Fruit fly (Drosophila melanogaster): ENCODE results near the gene mthl14.

The mthl14 gene

DNA sequence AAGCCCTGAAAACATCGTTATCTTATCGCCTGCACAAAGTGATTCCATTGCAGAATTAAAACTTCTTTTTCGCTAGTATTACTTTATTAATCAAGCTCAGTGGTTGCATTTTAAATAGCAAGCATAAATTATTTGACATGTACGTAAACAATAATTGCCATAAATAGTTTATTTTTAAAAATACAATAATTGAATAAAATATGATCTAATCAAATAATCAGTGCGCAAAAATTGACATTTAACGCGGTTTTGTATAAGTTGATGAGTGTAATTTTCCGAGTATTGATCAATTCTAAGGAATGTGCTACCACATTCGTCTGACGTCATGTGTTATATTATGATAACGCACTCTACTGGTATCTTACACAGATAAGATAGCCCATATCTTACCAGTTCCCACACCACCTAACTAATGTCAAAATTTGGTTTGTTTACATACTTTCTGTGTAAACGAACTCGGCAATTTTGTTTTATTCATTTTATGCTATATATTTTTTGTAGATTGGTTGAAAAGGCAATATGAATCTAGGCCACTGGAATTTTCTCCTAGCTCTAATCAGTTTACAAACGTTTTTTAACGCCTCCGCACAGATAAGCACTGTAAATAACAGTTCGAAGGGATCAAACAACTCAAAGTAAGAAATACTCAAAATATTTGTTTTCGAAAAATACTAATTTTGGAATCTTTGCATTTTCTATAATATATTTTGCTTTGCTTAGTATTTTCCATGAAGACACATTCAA, at the start of gene mthl14:
Gene mthl14, plus strand, starts transcription at position 10 of the 744 bp plus-strand sequence.
- TF ChIP-seq Myc (optimal IDR thresholded peaks at IDR 0.05) = no peak
- TF ChIP-seq insv (optimal IDR thresholded peaks at IDR 0.05) = no peak
- TF ChIP-seq Sin3A (optimal IDR thresholded peaks at IDR 0.05) = no peak
- TF ChIP-seq psq (optimal IDR thresholded peaks at IDR 0.05) = no peak
- no peak for TF ChIP-seq h (optimal IDR thresholded peaks at IDR 0.05)
- no peak for TF ChIP-seq ttk (optimal IDR thresholded peaks at IDR 0.05)

DNA sequence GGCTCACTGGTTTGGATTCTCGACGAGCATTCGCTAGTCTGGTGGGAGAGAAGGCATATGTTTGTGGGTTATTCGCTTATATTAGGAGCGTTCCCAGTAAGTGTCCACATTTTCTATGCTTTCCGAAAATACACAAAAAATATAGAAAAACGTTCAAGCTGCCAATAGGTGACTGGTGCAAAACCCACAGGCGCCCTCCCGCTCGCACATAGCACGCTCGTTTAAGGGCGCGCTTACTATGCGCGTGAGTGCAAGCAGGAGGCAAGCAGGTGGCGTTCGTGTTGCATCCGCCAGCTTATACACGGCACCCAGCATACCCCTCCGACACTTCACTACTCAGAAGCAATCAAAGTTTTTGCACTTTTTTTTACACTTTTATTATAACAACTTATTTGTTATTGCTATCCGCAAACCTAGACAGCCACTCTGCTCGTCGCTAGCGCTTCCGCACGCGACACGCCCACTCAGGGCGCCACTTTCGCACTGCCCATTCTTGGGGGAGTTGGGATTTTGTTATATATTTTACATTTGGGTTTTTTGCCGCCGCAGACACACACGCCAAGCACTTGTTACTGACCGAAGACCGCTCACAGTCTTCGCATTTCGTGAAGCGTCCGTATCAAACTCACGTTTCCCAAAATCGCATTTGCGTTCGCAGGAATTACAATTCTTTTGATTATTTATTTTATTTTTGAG, 48.1 kb upstream of the mthl14 start:
- no peak for TF ChIP-seq Myc (optimal IDR thresholded peaks at IDR 0.05)
- no peak for TF ChIP-seq Sin3A (optimal IDR thresholded peaks at IDR 0.05)
- no peak for TF ChIP-seq h (optimal IDR thresholded peaks at IDR 0.05)
- no peak for TF ChIP-seq ttk (optimal IDR thresholded peaks at IDR 0.05)

DNA sequence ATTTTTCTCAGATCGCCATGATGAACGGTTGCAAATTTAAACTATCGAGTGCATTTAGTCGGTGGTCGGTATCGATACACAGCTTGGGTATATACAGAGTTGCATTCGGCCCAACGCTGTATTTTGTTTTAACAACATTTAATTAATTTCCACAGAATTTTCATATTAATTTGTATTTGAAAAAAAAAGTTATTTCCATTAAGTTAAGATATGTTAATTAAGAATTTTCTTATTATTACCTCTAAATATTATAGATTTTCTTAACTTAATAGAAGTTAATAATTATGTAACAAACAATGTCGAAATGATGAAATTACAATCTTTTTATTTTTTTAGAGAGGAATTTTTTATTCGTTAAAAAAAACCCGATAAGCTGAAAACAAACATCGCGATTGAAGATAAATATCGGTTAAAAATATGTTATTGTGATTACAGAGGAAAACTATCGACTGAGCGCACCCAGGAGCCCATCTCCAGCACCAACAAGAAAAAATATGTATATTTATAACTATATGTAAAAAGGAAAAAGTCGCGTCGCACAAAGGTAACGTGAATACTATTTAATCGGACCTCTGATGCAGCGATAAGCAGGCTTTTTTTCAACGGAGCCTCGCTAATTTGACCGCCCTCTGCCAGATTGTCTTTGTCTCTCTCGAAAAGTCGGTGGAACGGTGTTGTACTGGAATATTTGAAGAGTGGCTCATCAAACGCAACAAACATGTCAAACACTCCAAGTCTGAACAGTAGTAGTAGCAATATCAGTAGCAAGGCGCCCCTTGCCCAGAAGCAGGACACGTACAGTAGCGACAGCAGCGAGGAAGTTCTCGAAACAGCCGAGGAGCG, 47.3 kb upstream of the mthl14 start, which contains the start of the genes rno and mri:
Gene rno, minus strand, starts transcription at position 9 of the 843 bp plus-strand sequence.
Gene mri, plus strand, starts transcription at position 421 of the 843 bp plus-strand sequence.
- TF ChIP-seq psq (optimal IDR thresholded peaks at IDR 0.05) (no peak), h (optimal IDR thresholded peaks at IDR 0.05) (no peak), ttk (optimal IDR thresholded peaks at IDR 0.05) (no peak), Myc (optimal IDR thresholded peaks at IDR 0.05) (no peak), insv (optimal IDR thresholded peaks at IDR 0.05) (no peak), Sin3A (optimal IDR thresholded peaks at IDR 0.05) (no peak)

DNA sequence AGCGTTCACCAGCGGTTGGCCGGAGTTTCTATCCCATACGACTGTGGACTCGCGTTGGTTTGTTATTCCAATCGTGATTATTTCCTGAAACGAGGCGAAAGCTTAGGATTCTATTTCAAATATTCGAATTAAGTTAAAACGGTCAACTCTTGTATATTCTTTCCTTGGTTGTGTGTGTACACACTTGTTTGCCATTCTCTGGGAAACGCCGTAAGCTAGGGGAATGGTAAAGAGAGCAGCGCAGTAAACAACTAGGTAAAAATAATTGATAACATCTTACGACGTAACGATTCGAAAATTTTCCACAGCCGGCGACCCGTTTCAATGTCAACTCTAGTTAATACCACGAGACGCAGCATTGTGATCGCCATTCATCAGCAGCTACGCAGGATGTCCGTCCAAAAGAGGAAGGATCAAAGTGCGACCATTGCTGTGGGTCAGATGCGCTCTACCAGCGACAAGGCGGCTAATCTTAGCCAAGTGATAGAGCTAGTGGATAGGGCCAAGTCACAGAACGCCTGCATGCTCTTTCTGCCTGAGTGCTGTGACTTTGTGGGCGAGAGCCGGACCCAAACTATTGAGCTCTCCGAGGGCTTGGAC, 43.7 kb upstream of the mthl14 start, which contains the start of gene NitFhit:
Gene NitFhit, plus strand, starts transcription at position 195 of the 600 bp plus-strand sequence.
- TF ChIP-seq ttk (optimal IDR thresholded peaks at IDR 0.05) = no peak
- TF ChIP-seq h (optimal IDR thresholded peaks at IDR 0.05) = no peak
- no peak for TF ChIP-seq psq (optimal IDR thresholded peaks at IDR 0.05)
- TF ChIP-seq Myc (optimal IDR thresholded peaks at IDR 0.05) = no peak
- TF ChIP-seq Sin3A (optimal IDR thresholded peaks at IDR 0.05) = no peak
- TF ChIP-seq insv (optimal IDR thresholded peaks at IDR 0.05) = no peak

DNA sequence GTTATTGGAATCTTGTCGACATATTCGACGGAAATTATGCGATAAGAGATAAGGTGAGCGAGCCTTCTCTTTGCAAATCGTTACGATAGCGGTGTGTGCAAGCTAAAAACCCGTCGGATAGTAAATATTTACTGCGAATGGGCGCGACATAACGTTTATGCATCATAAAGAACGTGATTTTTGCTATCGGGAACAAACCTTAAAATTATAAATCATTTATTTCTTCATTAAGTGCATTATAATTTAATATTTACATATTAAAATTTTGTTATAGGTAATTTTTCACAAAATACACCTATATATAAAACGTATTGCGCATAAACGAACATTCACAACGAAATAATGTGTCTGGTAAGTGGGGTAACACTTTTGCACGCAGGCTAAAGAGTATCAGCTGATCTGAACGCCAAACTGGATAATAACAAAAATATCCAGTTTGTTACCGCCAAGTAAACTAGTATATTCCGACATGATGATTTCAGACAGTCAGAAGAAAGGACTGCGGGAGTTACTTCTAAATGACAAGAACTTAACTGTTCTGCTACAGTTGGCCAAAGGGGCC, 41.5 kb upstream of the mthl14 start, which contains the start of the genes Gk1 and CG13876:
Gene Gk1, minus strand, starts transcription at position 122 of the 562 bp plus-strand sequence.
Gene CG13876, plus strand, starts transcription at position 412 of the 562 bp plus-strand sequence.
- TF ChIP-seq Sin3A (optimal IDR thresholded peaks at IDR 0.05) (no peak), h (optimal IDR thresholded peaks at IDR 0.05) (no peak), Myc (optimal IDR thresholded peaks at IDR 0.05) (no peak), insv (optimal IDR thresholded peaks at IDR 0.05) (no peak), ttk (optimal IDR thresholded peaks at IDR 0.05) (no peak), psq (optimal IDR thresholded peaks at IDR 0.05) (no peak)

DNA sequence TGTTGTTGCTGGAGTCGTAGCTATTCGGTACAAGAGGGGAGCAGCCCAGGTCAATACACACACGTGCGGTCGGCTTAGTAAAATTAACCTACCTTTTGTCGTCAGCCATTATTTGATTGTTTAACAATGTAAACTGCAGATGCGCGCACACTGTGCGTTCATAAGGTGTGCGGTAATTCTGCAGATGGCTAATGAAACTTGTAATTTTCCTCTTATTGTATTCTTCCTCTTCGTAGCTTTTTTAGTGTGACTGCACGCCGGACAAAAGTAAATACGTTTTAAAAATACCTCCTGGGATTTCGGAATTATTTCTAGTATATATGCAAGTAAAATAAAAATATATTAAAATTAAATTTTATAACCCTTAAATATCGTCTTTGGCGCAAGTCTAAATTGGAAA, 36.1 kb upstream of the mthl14 start, which contains the start of gene Prp4k:
Gene Prp4k, minus strand, starts transcription at position 258 of the 400 bp plus-strand sequence.
- TF ChIP-seq insv (optimal IDR thresholded peaks at IDR 0.05) = no peak

DNA sequence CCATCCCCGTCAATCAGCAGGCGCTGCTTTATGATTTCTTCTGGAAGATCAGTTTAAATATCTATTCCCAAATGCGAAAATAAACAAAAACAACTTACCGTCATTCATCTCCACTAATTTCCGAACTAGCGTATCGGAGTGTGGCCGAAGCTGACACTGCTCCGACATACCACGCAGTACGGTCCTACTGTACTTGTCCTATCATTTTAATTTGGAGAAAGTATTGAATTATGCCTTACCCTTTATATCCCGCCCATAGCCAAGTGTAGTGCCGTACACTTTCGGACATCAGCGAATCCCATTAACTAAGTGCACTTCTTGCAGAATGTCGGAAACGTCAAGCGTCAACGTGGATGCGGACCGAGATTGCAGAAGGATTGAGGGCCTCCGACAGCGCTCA, 34.8 kb upstream of the mthl14 start, which contains the start of the genes thoc7 and Dis3l2:
Gene thoc7, minus strand, starts transcription at position 168 of the 400 bp plus-strand sequence.
Gene Dis3l2, plus strand, starts transcription at position 190 of the 400 bp plus-strand sequence.
- TF ChIP-seq psq (optimal IDR thresholded peaks at IDR 0.05) (no peak), ttk (optimal IDR thresholded peaks at IDR 0.05) (no peak), insv (optimal IDR thresholded peaks at IDR 0.05) (no peak), h (optimal IDR thresholded peaks at IDR 0.05) (no peak), Myc (optimal IDR thresholded peaks at IDR 0.05) (no peak), Sin3A (optimal IDR thresholded peaks at IDR 0.05) (no peak)

DNA sequence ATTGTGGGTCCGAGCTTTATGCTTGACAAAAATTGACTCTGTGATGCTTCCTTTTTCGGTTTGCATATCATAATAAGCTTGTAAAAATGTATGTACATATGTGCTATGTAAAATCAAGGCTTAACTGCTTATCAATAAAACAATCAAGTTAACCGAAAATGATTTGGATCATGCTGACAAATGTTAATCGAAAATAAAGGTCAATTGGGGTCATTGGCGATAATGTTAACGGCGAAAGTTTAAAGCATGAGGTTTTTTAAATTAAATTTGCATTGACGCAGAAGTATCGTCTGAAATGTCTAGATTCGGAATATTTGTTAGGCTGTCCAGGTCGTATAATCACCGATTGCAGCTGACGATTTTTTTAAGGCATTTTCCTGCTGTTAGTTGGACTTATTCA, 31.0 kb upstream of the mthl14 start, which contains the start of gene Kaz1-ORFB:
Gene Kaz1-ORFB, plus strand, starts transcription at position 301 of the 400 bp plus-strand sequence.
- TF ChIP-seq h (optimal IDR thresholded peaks at IDR 0.05) (no peak), Myc (optimal IDR thresholded peaks at IDR 0.05) (no peak), ttk (optimal IDR thresholded peaks at IDR 0.05) (no peak), Sin3A (optimal IDR thresholded peaks at IDR 0.05) (no peak), insv (optimal IDR thresholded peaks at IDR 0.05) (no peak), psq (optimal IDR thresholded peaks at IDR 0.05) (no peak)

DNA sequence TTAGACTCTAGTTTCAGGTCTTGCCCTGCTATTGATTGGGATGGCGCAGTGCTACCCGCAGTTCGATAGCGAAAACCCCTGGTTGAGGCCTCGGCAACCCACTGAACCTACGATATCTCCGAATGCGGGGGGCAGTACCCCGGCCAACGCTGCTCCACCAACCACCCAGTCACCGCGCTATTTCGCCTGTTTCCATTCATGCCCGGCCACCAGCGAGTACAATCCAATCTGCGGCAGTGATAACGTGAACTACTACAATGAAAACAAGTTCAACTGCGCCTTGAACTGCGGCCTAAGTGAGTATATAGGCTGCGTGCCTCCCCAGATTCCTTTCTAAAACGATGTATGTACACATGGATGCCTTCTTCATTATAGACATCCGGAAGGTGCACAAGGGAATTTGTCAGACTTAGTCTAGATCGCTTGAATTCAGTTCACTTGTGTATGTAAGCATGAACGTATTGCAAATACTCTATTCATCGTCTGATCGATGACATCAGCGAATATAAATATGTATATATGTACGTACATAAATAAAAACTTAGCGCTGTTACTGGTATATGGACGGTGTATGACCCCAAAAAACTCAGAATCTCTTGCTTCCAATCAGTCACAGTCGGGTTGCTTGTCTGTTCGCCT, 29.7 kb upstream of the mthl14 start, which contains the start of gene CG13877:
Gene CG13877, plus strand, starts transcription at position 589 of the 639 bp plus-strand sequence.
- TF ChIP-seq psq (optimal IDR thresholded peaks at IDR 0.05) (no peak), Myc (optimal IDR thresholded peaks at IDR 0.05) (no peak), h (optimal IDR thresholded peaks at IDR 0.05) (no peak), ttk (optimal IDR thresholded peaks at IDR 0.05) (no peak), Sin3A (optimal IDR thresholded peaks at IDR 0.05) (no peak), insv (optimal IDR thresholded peaks at IDR 0.05) (no peak)
